Worm (Caenorhabditis elegans) whole organism, L1 larva: Measurements from ENCODE around the gene E01G6.2.
"Not testable (repeated sequence)": the region's sequence is repeated elsewhere in the genome, so short reads cannot be mapped to it uniquely, and the experiment has no call there.

Experiments used
- grh-1 ChIP-seq: fragments of 200-800 bp; sonication (Bioruptor generic); IDR thresholded peaks from 2 replicates; pipeline ENCODE4 v1.3.6; 2022; ENCODE audit warnings: missing genetic modification reagents, missing genetic modification characterization, missing compliant biosample characterization
- lin-13 ChIP-seq: fragments of 150-350 bp; optimal IDR thresholded peaks from 2 replicates; lab custom pipeline; 2014; ENCODE audit warnings: missing biosample characterization, missing genetic modification reagents, missing genetic modification characterization
- lin-35 ChIP-seq, 2 experiments: fragments of 150-350 bp; optimal IDR thresholded peaks; 2 replicates each; lab custom pipeline; 2014; ENCODE audit warnings: missing biosample characterization in 2 of 2, missing genetic modification characterization in 2 of 2, missing genetic modification reagents in 2 of 2

Gene E01G6.2

DNA sequence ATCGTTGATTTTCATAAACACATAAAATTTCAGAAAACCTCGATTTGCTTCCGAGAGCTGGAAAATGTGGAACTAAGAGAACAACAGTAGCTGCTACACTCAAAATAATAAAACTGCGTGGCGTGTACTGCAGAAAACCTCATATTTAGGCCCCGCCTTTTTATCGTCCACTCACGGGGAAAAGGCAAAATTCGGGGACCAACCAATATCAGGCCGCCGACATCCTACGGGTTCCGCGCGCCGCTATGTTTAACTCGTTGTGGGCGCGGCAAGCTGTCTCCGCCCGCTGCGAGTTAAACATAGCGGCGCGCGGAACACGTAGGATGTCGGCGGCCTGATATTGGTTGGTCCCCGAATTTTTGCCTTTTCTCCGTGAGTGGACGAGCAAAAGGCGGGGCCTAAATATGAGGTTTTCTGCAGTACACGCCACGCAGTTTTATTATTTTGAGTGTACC, 51.6 kb downstream of the E01G6.2 start, which contains the start of gene F17A2.16:
Gene F17A2.16, plus strand, starts transcription at position 405 of the 455 bp plus-strand sequence.
- TF ChIP-seq lin-13 (GFP tag; lab: Kevin White, UChicago); lin-35 (GFP tag; optimal IDR thresholded peaks at IDR 0.05; lab: Kevin White, UChicago); grh-1 (GFP tag; lab: Robert Waterston, UW): not testable (repeated sequence)
